Fruit fly (Drosophila melanogaster) whole organism, wandering third instar larva: Measurements from ENCODE around the gene RhoGAP71E.

Source experiments
- Abd-B ChIP-seq: fragments of >200 bp; optimal IDR thresholded peaks from 2 replicates; lab custom pipeline; 2017; ENCODE audit warnings: missing biosample characterization, missing genetic modification characterization
- CG32264 ChIP-seq: fragments of 200-800 bp; sonication (Bioruptor generic); optimal IDR thresholded peaks from 2 replicates; lab custom pipeline; 2016; ENCODE audit warnings: missing biosample characterization, missing genetic modification characterization
- CG9705 ChIP-seq: fragments of 200-800 bp; sonication (Bioruptor generic); optimal IDR thresholded peaks from 2 replicates; lab custom pipeline; 2018; ENCODE audit warnings: missing biosample characterization, mild to moderate bottlenecking, missing genetic modification characterization
- CrebA ChIP-seq: fragments of 200-800 bp; sonication (Bioruptor generic); optimal IDR thresholded peaks from 2 replicates; lab custom pipeline; 2016; ENCODE audit warnings: missing biosample characterization, mild to moderate bottlenecking, missing genetic modification characterization, borderline replicate concordance
- Dfd ChIP-seq: fragments of >200 bp; optimal IDR thresholded peaks from 2 replicates; lab custom pipeline; 2017; ENCODE audit warnings: missing biosample characterization, missing genetic modification characterization
- GATAd ChIP-seq: sonication (Bioruptor generic); optimal IDR thresholded peaks from 2 replicates; lab custom pipeline; 2016; ENCODE audit warnings: missing biosample characterization, missing genetic modification characterization
- HLH106 ChIP-seq: fragments of 200-800 bp; optimal IDR thresholded peaks from 3 replicates; lab custom pipeline; 2019; ENCODE audit warnings: missing biosample characterization, mild to moderate bottlenecking, missing genetic modification characterization, moderate library complexity
- Hnf4 ChIP-seq: fragments of 200-800 bp; sonication (Bioruptor generic); optimal IDR thresholded peaks from 2 replicates; lab custom pipeline; 2016; ENCODE audit warnings: missing biosample characterization, mild to moderate bottlenecking, missing genetic modification characterization
- Hr83 ChIP-seq: fragments of 200-300 bp; sonication (Bioruptor generic); optimal IDR thresholded peaks from 2 replicates; lab custom pipeline; 2016; ENCODE audit warnings: missing biosample characterization, mild to moderate bottlenecking, missing genetic modification characterization, moderate library complexity; ENCODE audit not compliant: poor library complexity, severe bottlenecking
- Jra ChIP-seq: sonication (Bioruptor generic); optimal IDR thresholded peaks from 2 replicates; lab custom pipeline; 2016; ENCODE audit warnings: missing biosample characterization, missing genetic modification characterization
- Mio ChIP-seq: sonication (Bioruptor generic); optimal IDR thresholded peaks from 2 replicates; lab custom pipeline; 2016; ENCODE audit warnings: missing biosample characterization, missing genetic modification characterization
- Myc ChIP-seq: fragments of >200 bp; optimal IDR thresholded peaks from 2 replicates; lab custom pipeline; 2017
- N ChIP-seq: fragments of >200 bp; optimal IDR thresholded peaks from 2 replicates; lab custom pipeline; 2018; ENCODE audit warnings: missing biosample characterization, missing external identifiers, missing genetic modification characterization
- OdsH ChIP-seq: fragments of 200-800 bp; sonication (Bioruptor generic); optimal IDR thresholded peaks from 2 replicates; lab custom pipeline; 2016; ENCODE audit warnings: missing biosample characterization, mild to moderate bottlenecking, missing genetic modification characterization
- Rel ChIP-seq, 2 experiments: fragments of 200-800 bp; sonication (Bioruptor generic) in 1 of 2; optimal IDR thresholded peaks; 2 replicates in 1 of 2; 3 replicates in 1 of 2; lab custom pipeline; 2016 to 2019; ENCODE audit warnings: mild to moderate bottlenecking in 2 of 2, missing biosample characterization in 2 of 2, missing genetic modification characterization in 2 of 2, moderate library complexity in 1 of 2
- Sp1 ChIP-seq: fragments of 200-800 bp; sonication (Bioruptor generic); optimal IDR thresholded peaks from 3 replicates; lab custom pipeline; 2019; ENCODE audit warnings: missing biosample characterization, mild to moderate bottlenecking, missing genetic modification characterization, moderate library complexity
- Vsx2 ChIP-seq: fragments of 200-300, 225-300 bp; sonication (Bioruptor generic); optimal IDR thresholded peaks from 2 replicates; lab custom pipeline; 2018; ENCODE audit warnings: missing biosample characterization, missing genetic modification characterization; ENCODE audit not compliant: partially characterized antibody
- br ChIP-seq: fragments of 200-800 bp; sonication (Bioruptor generic); optimal IDR thresholded peaks from 2 replicates; lab custom pipeline; 2016; ENCODE audit warnings: missing biosample characterization, missing genetic modification characterization
- brk ChIP-seq: fragments of 200-800 bp; sonication (Bioruptor generic); optimal IDR thresholded peaks from 2 replicates; lab custom pipeline; 2016; ENCODE audit warnings: missing biosample characterization, mild to moderate bottlenecking, missing genetic modification characterization
- dl ChIP-seq, 2 experiments: fragments of 175-275, 200-275 bp in 1 of 2; fragments of 200-275 bp in 1 of 2; sonication (Bioruptor generic); optimal IDR thresholded peaks; lab custom pipeline; 2018; ENCODE audit warnings: mild to moderate bottlenecking in 2 of 2, missing biosample characterization in 2 of 2, missing genetic modification characterization in 2 of 2, moderate library complexity in 2 of 2; ENCODE audit not compliant: partially characterized antibody in 2 of 2, insufficient read depth in 1 of 2
- dmrt93B ChIP-seq: fragments of 200-800 bp; sonication (Bioruptor generic); optimal IDR thresholded peaks from 2 replicates; lab custom pipeline; 2018; ENCODE audit warnings: missing biosample characterization, mild to moderate bottlenecking, missing genetic modification characterization
- dsf ChIP-seq: sonication (Bioruptor generic); optimal IDR thresholded peaks from 2 replicates; lab custom pipeline; 2016; ENCODE audit warnings: missing biosample characterization, missing genetic modification characterization, borderline replicate concordance
- foxo ChIP-seq, 2 experiments: fragments of 200-800 bp; sonication (Bioruptor generic); optimal IDR thresholded peaks; 2 replicates in 1 of 2; 3 replicates in 1 of 2; lab custom pipeline; 2016 to 2017; ENCODE audit warnings: missing biosample characterization in 2 of 2, missing genetic modification characterization in 2 of 2
- h ChIP-seq: fragments of 200-800 bp; sonication (Bioruptor generic); optimal IDR thresholded peaks from 3 replicates; lab custom pipeline; 2016; ENCODE audit warnings: missing biosample characterization, mild to moderate bottlenecking, missing genetic modification characterization
- jim ChIP-seq: fragments of 175-275, 200-325 bp; sonication (Bioruptor generic); optimal IDR thresholded peaks from 2 replicates; lab custom pipeline; 2016; ENCODE audit warnings: missing biosample characterization, mild to moderate bottlenecking, missing genetic modification characterization
- lola ChIP-seq: fragments of >200 bp; optimal IDR thresholded peaks from 2 replicates; lab custom pipeline; 2017; ENCODE audit warnings: missing biosample characterization, missing genetic modification characterization
- psq ChIP-seq: fragments of 200-800 bp; sonication (Bioruptor generic); optimal IDR thresholded peaks from 3 replicates; lab custom pipeline; 2017; ENCODE audit warnings: missing biosample characterization, mild to moderate bottlenecking, missing genetic modification characterization, moderate library complexity
- rgr ChIP-seq: fragments of 200-800 bp; sonication (Bioruptor generic); optimal IDR thresholded peaks from 3 replicates; lab custom pipeline; 2016; ENCODE audit warnings: missing biosample characterization, mild to moderate bottlenecking, missing genetic modification characterization
- sv ChIP-seq: fragments of 200-800 bp; sonication (Bioruptor generic); optimal IDR thresholded peaks from 3 replicates; lab custom pipeline; 2016; ENCODE audit warnings: missing biosample characterization, missing genetic modification characterization
- usp ChIP-seq: fragments of >200 bp; optimal IDR thresholded peaks from 2 replicates; lab custom pipeline; 2017; ENCODE audit warnings: missing biosample characterization, missing genetic modification characterization
- woc ChIP-seq: sonication (Bioruptor generic); optimal IDR thresholded peaks from 2 replicates; lab custom pipeline; 2016; ENCODE audit warnings: missing biosample characterization, mild to moderate bottlenecking, missing genetic modification characterization

RhoGAP71E gene

DNA sequence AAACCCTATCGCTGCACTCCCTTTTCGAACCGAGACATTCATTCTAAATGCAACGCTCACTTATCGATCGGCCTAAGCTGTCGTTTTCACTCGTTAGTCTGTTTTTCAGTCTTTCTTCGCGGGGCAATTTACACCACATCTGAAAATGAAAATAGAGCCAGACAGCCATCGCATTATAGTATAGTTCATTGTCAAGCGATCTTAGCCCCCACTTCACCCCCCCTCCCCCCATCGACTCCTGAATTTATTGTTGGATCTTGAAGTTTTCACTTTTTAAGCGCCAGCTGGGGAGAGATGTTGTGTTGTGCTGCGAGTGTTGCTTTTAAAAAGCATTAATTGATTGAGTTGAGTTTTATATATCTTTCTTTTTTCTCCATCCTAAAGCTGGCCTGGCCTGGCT lies 10.5 kb downstream of the RhoGAP71E start:
- TF ChIP-seq Myc (lab: Kevin White, UChicago) (no peak), Vsx2 (GFP tag; lab: Kevin White, UChicago) (no peak), woc (no peak), brk (GFP tag; lab: Kevin White, UChicago) (no peak), lola (GFP tag; lab: Kevin White, UChicago) (no peak), Hnf4 (no peak), CG32264 (GFP tag; lab: Kevin White, UChicago) (no peak), dl (GFP tag; optimal IDR thresholded peaks at IDR 0.05; lab: Kevin White, UChicago; ENCODE audit: insufficient read depth in 1 of 2, partially characterized antibody in 2 of 2) (no peak), OdsH (GFP tag; lab: Kevin White, UChicago) (no peak), sv (GFP tag; lab: Kevin White, UChicago) (no peak), Hr83 (GFP tag; lab: Kevin White, UChicago) (no peak)

dm6 chr3L:15600051-15600450 lies 11.4 kb downstream of the RhoGAP71E start:
- TF ChIP-seq CG9705 (GFP tag; lab: Kevin White, UChicago), result no peak
- TF ChIP-seq dl (GFP tag; optimal IDR thresholded peaks at IDR 0.05; lab: Kevin White, UChicago; ENCODE audit: insufficient read depth in 1 of 2, partially characterized antibody in 2 of 2), result no peak
- TF ChIP-seq CrebA (GFP tag; lab: Kevin White, UChicago), result no peak
- no peak for TF ChIP-seq sv (GFP tag; lab: Kevin White, UChicago)
- TF ChIP-seq, all 38 proteins: peak for 0

DNA sequence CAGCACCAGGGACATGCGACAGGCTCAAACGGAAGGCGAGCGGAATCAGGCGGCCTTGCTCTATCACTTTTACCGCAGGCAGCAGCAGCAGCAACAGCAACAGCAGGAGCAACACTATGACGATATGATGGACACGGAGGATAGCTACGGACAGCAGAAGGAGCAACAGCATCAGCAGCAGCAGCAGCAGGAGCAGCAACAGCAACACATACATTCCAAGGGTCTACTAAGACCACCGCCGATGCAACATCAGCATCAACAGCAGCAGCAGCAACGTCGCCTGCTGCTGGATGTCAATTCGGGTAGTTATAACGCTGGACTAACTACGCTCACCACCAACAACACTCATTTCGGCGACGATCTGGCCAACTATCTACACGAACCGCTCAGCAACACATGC lies 16.3 kb downstream of the RhoGAP71E start:
- TF ChIP-seq Mio (GFP tag; lab: Kevin White, UChicago) (no peak), Dfd (GFP tag; lab: Kevin White, UChicago) (peak; percentile 94)

DNA sequence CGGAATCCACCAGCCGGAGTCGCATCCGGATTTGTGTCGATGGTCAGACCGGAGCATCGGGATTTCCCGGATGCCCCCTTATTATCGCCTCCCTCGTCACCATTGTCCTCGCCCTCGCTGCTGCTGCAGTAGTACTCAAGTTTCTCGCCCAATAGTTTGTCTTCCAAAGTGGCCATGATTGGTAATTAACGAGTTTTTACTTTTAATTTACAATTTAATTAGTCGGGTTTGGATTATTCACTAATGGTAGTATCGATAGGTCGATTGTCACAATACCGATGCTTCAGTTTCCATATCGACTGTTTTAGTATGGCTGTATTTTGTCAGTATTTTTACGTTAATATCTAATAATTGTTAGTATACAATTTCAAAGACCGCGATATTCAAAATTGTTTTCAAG lies 21.4 kb downstream of the RhoGAP71E start, which contains the start of gene CG7650:
CG7650 (minus strand) TSS at position 278 of the 400 bp plus-strand sequence.
- TF ChIP-seq brk (GFP tag; lab: Kevin White, UChicago) (peak; percentile 67), br (GFP tag; lab: Kevin White, UChicago) (no peak), Vsx2 (GFP tag; lab: Kevin White, UChicago) (peak; percentile 77), Rel (GFP tag; optimal IDR thresholded peaks at IDR 0.05; lab: Kevin White, UChicago) (no peak), Rel (tag; optimal IDR thresholded peaks at IDR 0.05; lab: Kevin White, UChicago) (peak; percentile 71)

DNA sequence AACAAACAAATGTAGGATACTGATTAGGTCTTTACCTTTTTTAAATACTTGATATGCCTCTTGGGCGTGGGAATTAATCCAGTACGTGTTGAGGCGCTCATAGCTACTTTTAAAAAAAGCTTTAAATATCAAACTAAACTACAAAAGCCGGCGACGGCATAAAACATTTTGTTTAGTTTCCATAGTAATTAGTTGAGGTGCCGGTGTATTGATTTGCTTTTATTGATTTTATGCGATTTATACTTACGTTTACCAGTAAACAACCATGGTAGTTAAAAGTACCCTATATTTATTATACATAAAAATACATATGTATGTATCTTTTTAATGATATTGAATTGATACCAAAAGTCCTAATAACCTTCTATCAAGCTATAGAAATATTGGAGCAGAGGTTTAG lies 24.1 kb downstream of the RhoGAP71E start, which contains the start of gene CG13449:
CG13449 (minus strand) TSS at position 101 of the 400 bp plus-strand sequence.
- no peak for TF ChIP-seq Mio (GFP tag; lab: Kevin White, UChicago)
- TF ChIP-seq Hnf4, result no peak
- no peak for TF ChIP-seq psq (GFP tag; lab: Kevin White, UChicago)
- no peak for TF ChIP-seq Hr83 (GFP tag; lab: Kevin White, UChicago)
- TF ChIP-seq dsf (GFP tag; lab: Kevin White, UChicago), result no peak
- no peak for TF ChIP-seq sv (GFP tag; lab: Kevin White, UChicago)
- TF ChIP-seq brk (GFP tag; lab: Kevin White, UChicago), result no peak
- no peak for TF ChIP-seq Dfd (GFP tag; lab: Kevin White, UChicago)
- no peak for TF ChIP-seq OdsH (GFP tag; lab: Kevin White, UChicago)
- TF ChIP-seq dl (GFP tag; optimal IDR thresholded peaks at IDR 0.05; lab: Kevin White, UChicago; ENCODE audit: insufficient read depth in 1 of 2, partially characterized antibody in 2 of 2), result no peak
- TF ChIP-seq foxo (GFP tag; optimal IDR thresholded peaks at IDR 0.05; lab: Kevin White, UChicago), result no peak
- TF ChIP-seq dmrt93B, result no peak
- TF ChIP-seq GATAd, result no peak
- no peak for TF ChIP-seq Abd-B
- no peak for TF ChIP-seq Myc (lab: Kevin White, UChicago)
- no peak for TF ChIP-seq h (GFP tag; lab: Kevin White, UChicago)

DNA sequence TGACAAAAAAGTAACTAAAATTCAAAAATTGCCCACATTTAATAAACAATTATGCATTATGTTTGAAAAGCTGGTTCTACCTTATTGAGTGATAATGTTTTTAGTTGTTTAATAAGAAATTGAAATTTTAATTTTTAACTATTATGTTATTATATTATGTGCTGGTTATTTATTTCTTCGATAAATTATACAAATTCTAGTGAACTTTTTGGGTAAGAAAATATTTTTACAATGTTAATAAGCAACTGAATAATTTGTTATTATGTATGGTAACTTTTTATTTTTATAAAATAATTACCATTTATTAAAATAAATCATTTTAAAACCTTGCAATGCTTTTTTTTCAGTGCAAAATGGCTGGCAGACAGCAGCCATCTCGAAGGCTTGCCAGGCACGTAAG lies 27.8 kb downstream of the RhoGAP71E start:
- TF ChIP-seq Jra (GFP tag; lab: Kevin White, UChicago) (no peak), Sp1 (GFP tag; lab: Kevin White, UChicago) (no peak), HLH106 (tag; lab: Kevin White, UChicago) (no peak), Vsx2 (GFP tag; lab: Kevin White, UChicago) (no peak), lola (GFP tag; lab: Kevin White, UChicago) (no peak), jim (GFP tag; lab: Kevin White, UChicago) (no peak), h (GFP tag; lab: Kevin White, UChicago) (no peak), N (GFP tag; lab: Kevin White, UChicago) (no peak), usp (GFP tag; lab: Kevin White, UChicago) (no peak), rgr (GFP tag; lab: Kevin White, UChicago) (no peak)
